Fruit fly (Drosophila melanogaster) whole organism, larva: ENCODE results near the gene mRpS31.

Experiments used
- noc ChIP-seq: fragments of 200-800 bp; sonication (Bioruptor generic); optimal IDR thresholded peaks from 3 replicates; lab custom pipeline; 2019; ENCODE audit warnings: missing biosample characterization, mild to moderate bottlenecking, missing genetic modification characterization, moderate library complexity

Gene mRpS31

DNA sequence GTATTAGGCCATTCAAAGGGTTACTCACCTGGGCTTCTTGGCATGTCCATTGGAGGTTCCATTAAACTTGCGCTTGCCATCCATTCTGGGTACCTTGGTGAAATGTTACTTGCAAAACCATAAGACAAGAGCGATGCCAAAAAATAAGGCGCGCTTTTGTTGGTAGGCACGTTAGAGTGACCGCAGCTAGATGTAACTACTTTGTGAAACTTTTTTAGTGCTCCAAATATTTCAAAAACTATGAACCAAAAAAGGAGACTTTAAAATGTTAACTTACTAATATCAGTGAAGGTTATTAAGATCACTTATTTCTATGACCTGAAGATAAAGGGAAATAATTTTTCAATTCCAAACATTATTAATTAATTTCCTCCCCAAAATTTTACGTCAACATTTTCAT lies 17.4 kb upstream of the mRpS31 start, which contains the start of gene PolD1:
Gene PolD1 (minus strand): TSS at position 181 of the 400 bp plus-strand sequence.
- TF ChIP-seq noc (tag; lab: Kevin White, UChicago): no peak

DNA sequence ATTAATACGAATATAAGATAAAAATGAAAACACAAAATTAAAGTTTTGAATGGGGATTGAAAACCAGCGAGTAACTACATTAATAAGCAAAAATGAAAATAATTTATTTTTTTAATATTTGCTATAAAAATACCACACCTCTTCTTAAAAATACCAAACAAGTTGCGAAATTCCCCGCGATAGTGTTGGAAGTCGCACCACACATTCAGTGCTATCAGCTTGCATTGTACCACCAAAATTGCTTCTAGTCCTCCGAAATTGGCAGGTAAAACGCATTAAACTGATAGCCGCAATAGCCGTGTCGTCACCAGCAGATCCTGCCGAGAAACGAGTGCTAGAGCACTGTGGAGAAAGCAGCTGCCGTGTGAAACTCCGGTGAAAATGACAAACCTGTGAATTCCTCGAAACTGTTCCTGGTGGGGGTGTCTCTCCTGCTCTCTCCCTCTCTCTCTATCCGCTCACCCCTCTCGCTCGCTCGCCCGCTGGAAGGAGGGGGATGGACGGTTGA lies 16.9 kb upstream of the mRpS31 start, which contains the start of gene Hip14:
Gene Hip14 (plus strand): TSS at position 198 of the 508 bp plus-strand sequence.
- no peak for TF ChIP-seq noc (tag; lab: Kevin White, UChicago)

DNA sequence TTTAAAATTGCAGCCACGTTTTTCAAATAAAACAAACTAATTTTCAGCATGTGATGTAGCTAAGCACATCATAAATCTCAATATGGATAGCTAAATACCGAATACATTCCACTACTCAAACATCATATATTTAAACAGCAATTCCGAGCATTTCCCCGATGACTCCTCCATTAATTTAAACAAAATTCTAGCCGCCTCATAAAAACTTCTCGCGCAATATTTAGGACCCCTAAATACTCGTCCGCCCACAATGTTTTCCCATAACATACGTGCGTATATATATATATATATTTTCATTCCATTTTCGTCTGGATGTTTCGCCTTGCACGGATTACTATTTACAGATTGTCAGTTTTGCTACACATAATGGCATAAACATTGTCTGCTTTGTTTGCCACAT lies 9.0 kb upstream of the mRpS31 start:
- no peak for TF ChIP-seq noc (tag; lab: Kevin White, UChicago)

DNA sequence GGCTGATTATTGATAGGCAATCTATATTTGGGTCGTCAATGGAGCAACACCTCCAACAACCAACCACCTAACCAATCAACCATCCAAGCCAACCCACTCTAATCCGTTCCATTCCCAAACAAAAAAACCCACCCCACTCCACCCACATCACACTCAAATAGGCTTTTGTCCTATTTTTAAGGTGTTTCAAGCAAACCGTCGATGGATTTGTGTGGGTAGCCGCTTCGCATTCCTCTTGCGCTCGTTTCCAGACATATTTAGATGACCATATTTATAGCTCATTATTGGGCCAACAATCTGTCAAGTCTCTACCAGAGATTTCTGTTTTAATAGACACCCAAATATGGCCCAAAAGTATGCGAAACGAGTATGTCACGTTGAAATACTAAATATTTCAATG lies 6.8 kb upstream of the mRpS31 start:
- TF ChIP-seq noc (tag; lab: Kevin White, UChicago): no peak

DNA sequence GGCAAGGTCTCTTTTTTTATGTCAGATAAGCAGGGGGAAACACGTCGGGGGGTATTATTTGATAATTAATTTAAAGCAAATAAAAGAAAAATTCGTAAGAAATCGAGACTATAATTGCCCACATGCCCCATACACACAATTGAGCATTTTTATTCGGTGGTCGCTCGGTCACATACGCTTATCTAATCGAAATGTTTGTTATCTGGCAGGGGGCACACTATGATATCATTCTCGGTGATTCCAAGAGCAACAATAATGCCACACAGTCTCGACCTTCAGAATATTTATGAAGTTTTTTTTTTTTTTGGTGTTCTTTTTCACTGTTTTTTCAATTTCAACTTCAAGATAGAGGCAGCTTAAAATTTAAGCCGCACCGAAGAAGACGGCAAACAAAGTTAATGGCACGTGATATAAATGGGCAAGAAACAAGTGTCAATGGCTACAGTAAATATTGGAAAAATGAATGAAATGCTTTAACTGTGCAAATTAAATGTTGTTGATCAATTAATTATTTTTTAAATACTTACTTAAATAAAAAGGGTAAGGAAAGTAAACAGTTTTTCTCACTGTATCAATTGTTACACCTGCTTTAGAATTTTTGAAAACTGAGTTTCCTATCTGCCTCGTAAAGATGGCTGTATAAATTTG lies 5.5 kb upstream of the mRpS31 start:
- peak; percentile 52 for TF ChIP-seq noc (tag; lab: Kevin White, UChicago)

DNA sequence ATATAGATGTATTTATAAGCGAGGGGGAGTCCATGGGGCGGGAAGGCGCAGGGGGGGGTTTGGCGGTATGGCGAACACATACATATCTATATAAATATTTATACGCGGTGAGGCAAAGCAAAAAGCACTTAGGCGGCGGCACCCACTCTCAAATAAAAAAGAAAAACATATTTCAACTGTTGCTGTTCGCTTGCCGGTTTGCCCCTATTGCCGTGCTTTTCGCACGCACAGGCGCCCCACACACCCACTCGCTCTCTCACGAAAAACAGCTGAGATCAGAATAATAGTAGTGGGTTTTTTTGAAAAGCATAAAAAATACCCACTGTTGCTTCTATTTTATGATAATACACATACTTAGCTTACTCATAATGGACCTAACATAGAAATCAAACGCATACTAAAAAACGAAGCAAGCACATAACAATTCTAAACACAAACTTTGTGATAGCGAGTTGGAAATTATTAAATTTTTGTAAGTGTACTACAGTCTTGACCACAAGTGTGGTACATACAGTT lies 3.8 kb upstream of the mRpS31 start:
- peak; percentile 98 for TF ChIP-seq noc (tag; lab: Kevin White, UChicago)

DNA sequence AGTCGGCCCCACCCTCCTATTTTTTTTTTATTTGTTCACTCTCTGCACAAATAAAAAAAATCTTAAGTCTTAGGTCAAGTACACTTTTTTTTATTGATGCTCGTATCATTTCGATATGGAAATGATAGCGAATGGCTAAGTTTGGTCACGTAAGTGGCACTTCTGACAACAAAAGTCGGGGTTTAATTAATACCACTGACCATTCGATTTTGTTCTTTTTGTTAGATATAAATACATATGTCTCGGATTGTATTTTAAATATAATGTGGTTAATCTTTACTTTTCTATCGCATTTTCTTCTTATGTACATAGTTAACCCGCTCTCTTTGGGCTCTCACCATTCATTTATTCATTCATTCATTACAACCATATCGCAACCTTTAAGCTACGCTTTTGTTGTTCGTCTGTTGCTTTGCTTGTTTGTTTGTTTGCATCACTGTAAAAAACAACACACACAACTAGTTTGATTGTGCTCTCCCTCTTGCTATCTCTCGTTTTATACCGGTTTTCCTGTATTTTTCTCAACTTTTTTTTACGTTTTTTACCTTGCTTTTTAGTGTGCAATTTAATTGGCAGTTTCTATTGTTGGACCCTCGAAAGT lies 2.8 kb upstream of the mRpS31 start:
- TF ChIP-seq noc (tag; lab: Kevin White, UChicago): no peak

DNA sequence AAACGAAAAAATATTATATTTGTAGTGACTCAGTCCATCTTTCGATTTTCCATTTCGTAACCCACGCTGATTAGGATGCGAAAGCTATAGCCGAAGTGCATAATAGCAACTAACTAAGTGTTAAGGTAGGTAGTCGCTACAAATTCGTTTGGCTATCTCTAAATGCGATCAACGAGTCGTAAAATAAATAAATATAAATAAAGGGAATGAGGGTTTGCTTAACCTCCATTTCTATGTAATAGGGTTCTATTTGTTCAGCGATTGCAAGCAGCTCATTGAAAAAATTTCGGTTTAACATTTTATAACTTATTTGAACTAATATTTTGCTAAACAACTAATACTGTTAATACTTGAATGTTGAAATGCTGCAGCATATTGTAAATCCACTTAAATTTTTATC lies 5.2 kb downstream of the mRpS31 start:
- TF ChIP-seq noc (tag; lab: Kevin White, UChicago): no peak

DNA sequence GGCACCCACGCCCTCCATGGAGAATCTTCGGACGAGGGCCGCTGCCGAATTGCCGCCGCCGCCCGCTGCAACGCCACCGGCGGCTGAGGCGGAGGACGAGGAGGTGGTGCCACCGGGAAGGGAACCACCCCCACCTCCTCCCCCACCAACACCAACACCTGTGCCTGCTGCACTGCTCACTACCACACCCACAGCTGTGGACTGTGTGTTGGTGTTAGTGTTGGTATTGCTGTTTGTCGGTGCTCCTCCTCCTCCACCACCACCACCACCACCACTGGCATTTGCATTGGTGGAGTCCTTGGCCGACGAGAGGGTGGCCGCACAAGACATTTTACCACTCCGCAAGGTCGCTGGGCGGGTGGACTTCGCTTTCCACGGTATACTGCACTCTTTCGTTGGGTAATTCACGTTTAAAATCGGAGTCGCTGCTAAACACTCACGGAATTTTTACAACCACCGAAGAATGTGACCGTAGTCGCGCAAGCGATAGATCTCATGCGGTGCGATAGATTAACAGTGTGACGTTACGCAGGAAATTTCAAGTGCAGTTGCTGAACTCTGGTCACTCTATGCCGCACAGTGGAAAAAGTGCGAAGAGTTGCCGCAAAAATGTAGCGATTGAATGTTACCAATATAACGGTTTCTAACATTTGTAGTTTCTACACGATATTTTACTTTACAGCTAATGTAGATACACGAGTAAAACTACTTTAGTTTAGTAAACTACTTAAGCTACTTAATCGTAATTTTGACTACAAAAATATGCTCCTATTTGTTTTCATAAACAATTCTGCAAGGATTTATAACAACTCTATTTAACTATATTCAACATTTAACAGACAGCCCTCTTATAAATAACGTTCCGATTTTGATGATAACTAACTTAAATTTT lies 6.6 kb downstream of the mRpS31 start, which contains the start of gene mib1:
Gene mib1 (minus strand): TSS at position 494 of the 892 bp plus-strand sequence.
- peak; percentile 54 for TF ChIP-seq noc (tag; lab: Kevin White, UChicago)

DNA sequence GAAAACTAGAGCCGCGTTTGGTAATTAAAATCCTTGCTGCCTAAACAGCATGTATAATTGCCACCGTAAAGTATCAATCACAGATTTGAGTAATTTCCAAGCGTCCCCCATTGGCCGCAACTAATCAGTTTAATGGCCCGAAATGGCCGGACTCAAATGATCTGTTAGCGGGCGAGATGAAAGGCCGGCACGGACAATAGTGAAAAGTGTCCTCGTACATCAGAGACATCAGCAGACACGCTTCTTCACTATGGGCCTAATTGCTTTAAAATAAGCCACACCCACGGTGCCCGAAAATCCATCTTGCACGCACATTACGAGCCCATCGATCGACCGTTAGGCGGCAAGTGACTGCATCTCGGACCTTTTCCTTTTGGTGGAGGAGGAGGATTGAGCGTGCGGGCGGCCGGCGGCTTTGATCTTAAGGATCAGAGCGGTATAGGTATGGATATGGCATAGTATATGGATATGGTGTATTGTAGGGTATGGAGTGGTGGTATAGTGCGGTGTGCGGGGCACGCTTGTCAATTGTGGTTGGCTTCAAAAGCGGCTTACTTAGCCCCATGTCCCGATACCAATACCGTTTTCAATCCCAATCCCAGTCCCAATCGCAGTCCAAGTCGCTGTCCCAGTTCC lies 7.4 kb downstream of the mRpS31 start:
- TF ChIP-seq noc (tag; lab: Kevin White, UChicago): no peak

DNA sequence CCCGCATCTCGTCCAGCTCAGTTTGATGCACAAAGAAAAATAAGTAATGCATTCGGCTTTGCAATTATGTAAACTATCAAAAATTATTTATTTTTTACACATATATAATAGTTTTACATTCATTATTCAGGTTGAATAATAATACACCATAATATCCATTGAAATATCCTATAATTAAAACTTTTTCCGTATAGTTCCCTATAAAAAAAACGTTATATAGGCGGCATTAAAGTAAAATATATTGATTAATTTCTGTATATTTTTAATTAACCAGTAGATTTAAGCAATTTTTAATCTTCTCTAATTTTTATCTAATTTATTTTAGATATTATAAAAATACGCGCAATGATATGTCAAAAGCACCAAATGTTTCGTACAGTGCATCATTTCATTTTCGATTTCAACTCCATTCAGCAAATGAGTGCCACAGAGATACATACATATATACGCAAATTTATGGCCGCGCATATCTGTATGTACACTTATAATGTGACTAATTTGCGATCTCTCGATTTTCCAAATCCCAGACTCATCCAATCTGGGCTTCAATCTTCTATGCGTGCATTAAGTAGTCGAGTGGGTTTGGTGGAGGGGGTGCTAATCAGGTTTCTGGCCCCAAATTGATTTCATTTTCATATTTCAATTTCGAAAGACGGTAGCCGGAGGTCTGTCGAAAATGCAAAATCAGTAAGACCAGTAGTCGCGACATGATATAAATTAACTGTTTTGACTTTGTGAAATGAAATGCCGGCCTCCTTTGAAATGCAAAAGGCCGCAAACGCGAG lies 8.4 kb downstream of the mRpS31 start:
- no peak for TF ChIP-seq noc (tag; lab: Kevin White, UChicago)

DNA sequence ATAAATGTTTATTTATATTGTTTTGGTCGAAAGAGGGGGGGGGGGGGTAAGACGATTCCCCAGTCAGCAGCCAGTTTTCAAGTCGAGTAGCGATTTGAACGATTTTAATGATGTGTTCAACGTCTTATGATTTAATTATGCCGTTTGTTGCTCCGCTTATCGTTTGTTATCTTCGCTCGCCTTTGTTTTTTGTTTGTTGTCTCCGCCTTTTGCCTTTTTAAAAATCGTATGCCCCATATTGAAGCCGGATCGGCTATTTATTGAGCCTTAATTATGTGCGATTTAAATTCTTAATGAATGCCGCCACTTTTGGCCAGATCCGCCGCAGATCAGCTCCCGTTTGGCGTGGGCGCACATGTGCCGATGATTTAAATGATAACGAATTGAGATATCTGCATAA lies 9.5 kb downstream of the mRpS31 start:
- TF ChIP-seq noc (tag; lab: Kevin White, UChicago): peak; percentile 5

DNA sequence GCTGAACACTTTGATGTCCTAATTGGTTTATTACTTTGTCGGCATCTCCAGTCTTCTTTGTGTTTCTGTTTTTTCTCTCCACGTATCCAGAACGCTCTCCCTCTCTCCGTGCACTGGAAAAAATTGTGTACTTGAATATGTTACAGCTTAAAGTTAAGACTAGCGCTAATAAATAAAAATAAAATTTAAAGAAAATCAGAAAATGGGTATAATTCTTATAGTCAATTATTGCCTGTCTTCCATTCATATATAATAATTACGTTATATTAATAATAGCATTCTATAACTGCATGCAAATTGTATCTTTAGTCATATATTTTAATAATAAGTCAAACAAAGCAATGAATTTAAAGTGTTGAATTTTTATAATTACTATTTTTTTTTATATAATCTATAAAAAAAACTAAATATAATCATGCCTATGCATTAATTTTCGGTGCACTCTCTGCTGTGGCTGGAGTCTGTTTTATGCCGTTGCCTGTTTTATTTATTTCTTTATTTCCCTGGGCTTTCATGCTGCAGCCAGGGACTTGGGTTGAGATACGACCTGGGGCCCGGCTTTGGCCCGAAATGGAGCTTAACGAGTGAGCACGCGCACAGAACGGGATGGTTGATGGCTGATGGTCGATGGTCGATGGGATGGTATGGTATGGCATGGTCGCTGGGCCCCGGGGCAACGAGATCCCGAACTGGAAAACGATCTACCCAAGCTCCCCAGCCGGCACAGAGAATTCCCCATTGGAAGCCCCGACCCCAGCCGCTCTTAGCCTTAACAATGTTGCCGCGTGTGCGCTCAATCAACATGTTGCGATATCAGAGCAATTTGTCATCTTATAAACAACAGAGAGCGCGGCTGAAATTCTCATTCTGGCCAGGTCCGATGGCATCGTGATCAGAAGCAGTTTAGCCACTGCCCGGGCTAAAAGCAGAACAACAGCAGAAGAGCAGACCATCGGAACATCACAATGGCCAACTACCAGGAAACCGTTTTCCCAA lies 11.1 kb downstream of the mRpS31 start:
- no peak for TF ChIP-seq noc (tag; lab: Kevin White, UChicago)
